Worm (Caenorhabditis elegans): Measurements from ENCODE around the gene C06A1.7.

ce11 chrII:10598970-10599369 is 34.3 kb downstream of the C06A1.7 start, which contains the start of gene C14A4.9:
- TF ChIP-seq skn-1 (tag; optimal IDR thresholded peaks at IDR 0.05), result no peak
- TF ChIP-seq snpc-4 (tag; optimal IDR thresholded peaks at IDR 0.05), result no peak
- no peak for TF ChIP-seq lin-39 (tag; optimal IDR thresholded peaks at IDR 0.05)
- TF ChIP-seq elt-3 (tag; optimal IDR thresholded peaks at IDR 0.05), result no peak
- TF ChIP-seq ceh-82 (tag; optimal IDR thresholded peaks at IDR 0.05), result no peak
- TF ChIP-seq nhr-6 (tag; optimal IDR thresholded peaks at IDR 0.05), result no peak
- TF ChIP-seq ceh-16 (tag; optimal IDR thresholded peaks at IDR 0.05), result no peak
- no peak for TF ChIP-seq aly-2 (tag; optimal IDR thresholded peaks at IDR 0.05)
- no peak for TF ChIP-seq unc-62 (GFP tag; optimal IDR thresholded peaks at IDR 0.05)
- no peak for TF ChIP-seq peb-1 (tag; optimal IDR thresholded peaks at IDR 0.05)
- TF ChIP-seq ztf-11 (tag; optimal IDR thresholded peaks at IDR 0.05), result no peak
- no peak for TF ChIP-seq zag-1 (tag; optimal IDR thresholded peaks at IDR 0.05)

All from whole organism, L2 larva.